Worm (Caenorhabditis elegans): ENCODE data around the gene msp-33.

Gene msp-33

ce11 chrII:4858906-4859411 is 33.5 kb downstream of the msp-33 start:
- no peak for TF ChIP-seq egl-27 (tag; optimal IDR thresholded peaks at IDR 0.05)
- TF ChIP-seq daf-8 (GFP tag; IDR thresholded peaks at IDR 0.05): no peak
- no peak for TF ChIP-seq fos-1 (tag; optimal IDR thresholded peaks at IDR 0.05)
- no peak for TF ChIP-seq zip-2 (tag; optimal IDR thresholded peaks at IDR 0.05)
- no peak for TF ChIP-seq lin-1 (GFP tag; IDR thresholded peaks at IDR 0.05)
- TF ChIP-seq duxl-1 (tag; optimal IDR thresholded peaks at IDR 0.05; ENCODE audit: poor library complexity): peak; percentile 38
- TF ChIP-seq aha-1 (tag): peak; percentile 95
- TF ChIP-seq mep-1 (tag; optimal IDR thresholded peaks at IDR 0.05): no peak
- TF ChIP-seq dpl-1 (GFP tag; optimal IDR thresholded peaks at IDR 0.05): peak; percentile 20
- no peak for TF ChIP-seq D1046.2 (GFP tag; IDR thresholded peaks at IDR 0.05)
- no peak for TF ChIP-seq madf-9 (GFP tag; conservative IDR thresholded peaks at IDR 0.05)
- TF ChIP-seq ama-1 (optimal IDR thresholded peaks at IDR 0.05): peak; percentile 71
- TF ChIP-seq unc-39 (tag; optimal IDR thresholded peaks at IDR 0.05): no peak
- TF ChIP-seq daf-16 (GFP tag; optimal IDR thresholded peaks at IDR 0.05): no peak
- TF ChIP-seq daf-16 (tag; optimal IDR thresholded peaks at IDR 0.05): peak; percentile 1
- 0 out of 2 replicates have a peak, but pooled peaks have one; percentile 29 for TF ChIP-seq zfp-3 (GFP tag; conservative IDR thresholded peaks at IDR 0.05)
- no peak for TF ChIP-seq arid-1 (GFP tag; conservative IDR thresholded peaks at IDR 0.05)

- no peak for TF ChIP-seq ceh-44 (GFP tag; IDR thresholded peaks at IDR 0.05)
- no peak for TF ChIP-seq ztf-7 (tag; optimal IDR thresholded peaks at IDR 0.05)
- TF ChIP-seq nhr-11 (tag; optimal IDR thresholded peaks at IDR 0.05): no peak
- TF ChIP-seq set-16 (GFP tag; IDR thresholded peaks at IDR 0.05): peak; percentile 67
- no peak for TF ChIP-seq lin-29 (GFP tag; IDR thresholded peaks at IDR 0.05)
- no peak for TF ChIP-seq zip-11 (GFP tag; IDR thresholded peaks at IDR 0.05)
- peak; percentile 30; the same call in 1 of the 2 replicates for TF ChIP-seq pha-4 (GFP tag; IDR thresholded peaks at IDR 0.05)
- no peak for TF ChIP-seq pha-4 (tag; optimal IDR thresholded peaks at IDR 0.05)
- peak; percentile 70 for TF ChIP-seq T26A8.4 (GFP tag; IDR thresholded peaks at IDR 0.05)
- TF ChIP-seq tra-1 (GFP tag; IDR thresholded peaks at IDR 0.05): no peak
- 0 out of 2 replicates have a peak, but pooled peaks have one; percentile 48 for TF ChIP-seq D1046.2 (GFP tag; IDR thresholded peaks at IDR 0.05)
- no peak for TF ChIP-seq duxl-1 (tag; optimal IDR thresholded peaks at IDR 0.05; ENCODE audit: poor library complexity)
- TF ChIP-seq ama-1 (optimal IDR thresholded peaks at IDR 0.05): peak; percentile 25
- no peak for TF ChIP-seq aly-2 (tag; optimal IDR thresholded peaks at IDR 0.05)
- TF ChIP-seq Y48G9A.11 (GFP tag; IDR thresholded peaks at IDR 0.05): 0 out of 2 replicates have a peak, but pooled peaks have one; percentile 33
- TF ChIP-seq egl-43 (GFP tag; IDR thresholded peaks at IDR 0.05): peak; percentile 67; the same call in 1 of the 2 replicates
- TF ChIP-seq nhr-76 (tag; optimal IDR thresholded peaks at IDR 0.05): no peak
- no peak for TF ChIP-seq dmd-6 (GFP tag; IDR thresholded peaks at IDR 0.05)
- peak; percentile 35; the same call in 1 of the 2 replicates for TF ChIP-seq lin-38 (GFP tag; IDR thresholded peaks at IDR 0.05)
- no peak for TF ChIP-seq ceh-28 (tag; optimal IDR thresholded peaks at IDR 0.05)
- no peak for TF ChIP-seq zip-2 (tag; optimal IDR thresholded peaks at IDR 0.05)
- TF ChIP-seq aha-1 (tag): no peak
- no peak for TF ChIP-seq daf-16 (GFP tag; optimal IDR thresholded peaks at IDR 0.05)
- TF ChIP-seq daf-16 (tag; optimal IDR thresholded peaks at IDR 0.05): peak; percentile 1
- TF ChIP-seq mxl-2 (GFP tag; conservative IDR thresholded peaks at IDR 0.05): no peak
- TF ChIP-seq php-3 (GFP tag; IDR thresholded peaks at IDR 0.05): 0 out of 2 replicates have a peak, but pooled peaks have one; percentile 6
- no peak for TF ChIP-seq dmd-8 (GFP tag; IDR thresholded peaks at IDR 0.05)
These were observed 34.6 kb downstream of the msp-33 start, which contains the start of gene F11G11.5 for ce11 chrII:4857873-4858364. Gene F11G11.5 (plus strand): TSS chrII:4857923.

- no peak for TF ChIP-seq dmd-8 (GFP tag; IDR thresholded peaks at IDR 0.05)
- peak; percentile 48 for TF ChIP-seq dve-1 (tag; optimal IDR thresholded peaks at IDR 0.05; ENCODE audit: insufficient read depth)
- TF ChIP-seq tra-1 (GFP tag; IDR thresholded peaks at IDR 0.05): no peak
- peak; percentile 23 for TF ChIP-seq nhr-77 (tag; optimal IDR thresholded peaks at IDR 0.05)
- no peak for TF ChIP-seq nhr-237 (tag; optimal IDR thresholded peaks at IDR 0.05)
- TF ChIP-seq madf-5 (GFP tag; IDR thresholded peaks at IDR 0.05): no peak
- TF ChIP-seq daf-16 (GFP tag; optimal IDR thresholded peaks at IDR 0.05): no peak
- TF ChIP-seq daf-16 (tag; optimal IDR thresholded peaks at IDR 0.05): peak; percentile 81
- peak; percentile 5 for TF ChIP-seq ceh-28 (tag; optimal IDR thresholded peaks at IDR 0.05)
- peak; percentile 83 for TF ChIP-seq pqm-1 (tag; optimal IDR thresholded peaks at IDR 0.05)
- TF ChIP-seq lsy-2 (tag; optimal IDR thresholded peaks at IDR 0.05): peak in 1 of 2 experiments; percentile 27
- TF ChIP-seq unc-62 (GFP tag; optimal IDR thresholded peaks at IDR 0.05 in 1 of 2): peak in 1 of 2 experiments; percentile 20
- no peak for TF ChIP-seq unc-62 (tag; optimal IDR thresholded peaks at IDR 0.05)
- peak in 1 of 2 experiments; percentile 1 for TF ChIP-seq mdl-1 (tag; optimal IDR thresholded peaks at IDR 0.05)
- no peak for TF ChIP-seq nhr-6 (tag; optimal IDR thresholded peaks at IDR 0.05)
- peak; percentile 67 for TF ChIP-seq hlh-11 (tag; optimal IDR thresholded peaks at IDR 0.05)
- peak; percentile 78 for TF ChIP-seq nhr-28 (tag; optimal IDR thresholded peaks at IDR 0.05)
These were observed 35.4 kb downstream of the msp-33 start for ce11 chrII:4857086-4857485.

Measured in whole organism, L4 larva.